Fruit fly (Drosophila melanogaster): ENCODE data around the gene Mpc1.

Mpc1 gene

DNA sequence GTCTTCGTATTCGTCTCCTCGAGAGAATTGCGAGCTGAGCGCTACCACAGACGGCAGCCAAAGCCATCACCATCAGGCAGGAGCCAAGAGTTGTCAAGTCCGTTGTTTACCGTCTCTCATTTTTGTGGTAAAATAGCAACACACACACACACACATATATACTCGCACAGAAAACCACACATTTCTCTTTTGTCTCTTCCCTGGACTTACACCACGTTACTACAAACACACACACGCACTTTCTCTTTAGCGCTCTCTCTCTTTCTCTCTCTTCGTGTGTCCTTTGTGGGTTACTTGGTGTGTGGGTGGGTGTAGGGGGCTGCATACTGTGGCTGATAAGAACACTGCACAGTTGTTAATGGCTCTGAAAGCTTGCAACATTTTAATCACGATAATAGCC lies 3.3 kb upstream of the Mpc1 start:
- TF ChIP-seq CG11902 (GFP tag; optimal IDR thresholded peaks at IDR 0.05) = no peak
- TF ChIP-seq CG11294 (GFP tag; IDR thresholded peaks at IDR 0.05) = no peak
- no peak for TF ChIP-seq CG6808 (GFP tag; optimal IDR thresholded peaks at IDR 0.05)
- no peak for TF ChIP-seq CG10669 (GFP tag; optimal IDR thresholded peaks at IDR 0.05)
- no peak for TF ChIP-seq CG4318 (GFP tag; optimal IDR thresholded peaks at IDR 0.05)
- TF ChIP-seq Hr38 (GFP tag; optimal IDR thresholded peaks at IDR 0.05) = no peak
- TF ChIP-seq esn (GFP tag; optimal IDR thresholded peaks at IDR 0.05) = no peak
- TF ChIP-seq CG6854 (GFP tag; optimal IDR thresholded peaks at IDR 0.05) = no peak
- TF ChIP-seq Lpt (GFP tag; optimal IDR thresholded peaks at IDR 0.05) = no peak
- TF ChIP-seq Blimp-1 (GFP tag; optimal IDR thresholded peaks at IDR 0.05) = no peak
- no peak for TF ChIP-seq CG6163 (GFP tag; IDR thresholded peaks at IDR 0.05)
- TF ChIP-seq Hr39 (GFP tag; optimal IDR thresholded peaks at IDR 0.05) = no peak
- TF ChIP-seq Eip75B (GFP tag; optimal IDR thresholded peaks at IDR 0.05) = no peak
- TF ChIP-seq Sox15 (GFP tag; optimal IDR thresholded peaks at IDR 0.05) = no peak
- no peak for TF ChIP-seq CG7368 (GFP tag; optimal IDR thresholded peaks at IDR 0.05)
- no peak for TF ChIP-seq CG1621 (tag; optimal IDR thresholded peaks at IDR 0.05)

DNA sequence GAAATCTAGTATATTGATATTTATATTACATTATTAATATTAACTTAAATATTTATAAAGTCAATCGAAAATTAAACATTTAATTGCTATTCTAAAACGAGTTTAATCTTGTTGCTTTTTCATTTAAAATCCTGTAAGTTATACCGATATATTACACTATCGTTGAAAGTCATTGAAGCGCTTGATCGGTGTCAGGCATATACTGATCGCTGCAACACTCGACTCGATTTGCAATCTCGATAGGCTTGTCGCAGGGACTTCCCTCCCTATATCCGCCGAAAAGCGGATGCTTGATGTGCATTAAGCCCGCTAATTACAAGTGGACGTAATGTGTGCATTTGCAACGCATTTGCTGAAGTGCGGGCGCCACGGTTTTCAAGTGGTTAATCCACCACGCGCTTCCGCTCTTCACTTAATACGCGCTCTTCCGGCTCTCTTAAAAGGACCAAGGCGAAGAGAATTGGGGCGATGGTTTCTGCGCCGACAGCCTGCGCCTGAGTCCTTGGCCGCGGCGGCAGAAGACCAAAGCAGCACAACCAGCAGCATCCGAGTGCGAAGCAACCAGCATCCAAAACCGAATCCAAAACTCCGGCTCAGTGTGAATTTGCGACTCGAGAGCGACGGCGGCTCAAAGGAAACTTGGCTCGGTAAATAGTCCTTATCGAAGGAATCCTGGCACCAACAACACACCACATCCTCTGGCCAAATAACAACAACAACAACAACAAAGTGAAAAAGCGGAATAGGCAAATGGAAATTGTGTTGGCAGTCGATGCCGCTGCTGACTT lies 653 bp upstream of the Mpc1 start, which contains the start of gene CG42613:
Gene CG42613 (plus strand): TSS at position 279 of the 788 bp plus-strand sequence.
- TF ChIP-seq CG8319 (GFP tag; optimal IDR thresholded peaks at IDR 0.05) (peak; percentile 44), spab (GFP tag; optimal IDR thresholded peaks at IDR 0.05) (no peak), dsx (GFP tag; optimal IDR thresholded peaks at IDR 0.05; ENCODE audit: poor library complexity, severe bottlenecking) (no peak), CG6163 (GFP tag; IDR thresholded peaks at IDR 0.05) (peak; percentile 77), net (GFP tag; optimal IDR thresholded peaks at IDR 0.05) (peak; percentile 71), CG16779 (tag; optimal IDR thresholded peaks at IDR 0.05) (peak; percentile 36), CG6276 (GFP tag; optimal IDR thresholded peaks at IDR 0.05) (peak; percentile 5), Blimp-1 (GFP tag; optimal IDR thresholded peaks at IDR 0.05) (peak; percentile 42), Gug (GFP tag; IDR thresholded peaks at IDR 0.05) (no peak), cyc (GFP tag; optimal IDR thresholded peaks at IDR 0.05) (peak; percentile 65), salr (GFP tag; optimal IDR thresholded peaks at IDR 0.05) (peak in 1 of 2 experiments; percentile 52), CG8632 (GFP tag; optimal IDR thresholded peaks at IDR 0.05) (peak; percentile 14), CG32006 (GFP tag; optimal IDR thresholded peaks at IDR 0.05) (peak; percentile 12), fkh (GFP tag; optimal IDR thresholded peaks at IDR 0.05) (no peak), CG6808 (GFP tag; optimal IDR thresholded peaks at IDR 0.05) (peak; percentile 30), CG11762 (GFP tag; optimal IDR thresholded peaks at IDR 0.05; ENCODE audit: insufficient read depth) (peak; percentile 18), fd59A (GFP tag; optimal IDR thresholded peaks at IDR 0.05) (no peak), CG11902 (GFP tag; optimal IDR thresholded peaks at IDR 0.05) (no peak), CG7368 (GFP tag; optimal IDR thresholded peaks at IDR 0.05) (peak; percentile 43), Smox (GFP tag; optimal IDR thresholded peaks at IDR 0.05) (no peak), CG6854 (GFP tag; optimal IDR thresholded peaks at IDR 0.05) (peak; percentile 42), CG15336 (GFP tag; IDR thresholded peaks at IDR 0.05) (no peak), CG4318 (GFP tag; optimal IDR thresholded peaks at IDR 0.05) (no peak), Sox15 (GFP tag; optimal IDR thresholded peaks at IDR 0.05) (no peak), topi (GFP tag; optimal IDR thresholded peaks at IDR 0.05) (peak; percentile 44), CG9139 (GFP tag; optimal IDR thresholded peaks at IDR 0.05) (no peak), svp (GFP tag) (no peak), fd85E (GFP tag; optimal IDR thresholded peaks at IDR 0.05) (peak; percentile 2), CG1621 (tag; optimal IDR thresholded peaks at IDR 0.05) (peak; percentile 50), Hr39 (GFP tag; optimal IDR thresholded peaks at IDR 0.05) (peak; percentile 40), Sox14 (GFP tag; optimal IDR thresholded peaks at IDR 0.05) (no peak), Met (GFP tag; optimal IDR thresholded peaks at IDR 0.05) (peak; percentile 60), ss (GFP tag; optimal IDR thresholded peaks at IDR 0.05) (no peak), Lpt (GFP tag; optimal IDR thresholded peaks at IDR 0.05) (peak; percentile 2), acj6 (GFP tag; optimal IDR thresholded peaks at IDR 0.05) (peak; percentile 46), CG6792 (GFP tag; optimal IDR thresholded peaks at IDR 0.05) (peak; percentile 15), dac (GFP tag; optimal IDR thresholded peaks at IDR 0.05) (peak; percentile 25), vri (GFP tag; optimal IDR thresholded peaks at IDR 0.05) (peak; percentile 9), CG8119 (GFP tag; IDR thresholded peaks at IDR 0.05) (no peak), Ets96B (tag; optimal IDR thresholded peaks at IDR 0.05) (no peak), CG10669 (GFP tag; optimal IDR thresholded peaks at IDR 0.05) (peak; percentile 31), CG11294 (GFP tag; IDR thresholded peaks at IDR 0.05) (no peak), CG31627 (GFP tag; optimal IDR thresholded peaks at IDR 0.05) (peak; percentile 40), Hr38 (GFP tag; optimal IDR thresholded peaks at IDR 0.05) (no peak)

Data from whole organism, prepupa.